Worm (Caenorhabditis elegans): ENCODE results near the gene Y41C4A.7.

ce11 chrIII:11692380-11692779 is 6.3 kb upstream of the Y41C4A.7 start:
- TF ChIP-seq drap-1 (GFP tag; optimal IDR thresholded peaks at IDR 0.05): no peak
- no peak for TF ChIP-seq ceh-39 (tag; optimal IDR thresholded peaks at IDR 0.05)
- TF ChIP-seq pha-4 (tag; optimal IDR thresholded peaks at IDR 0.05): no peak
- TF ChIP-seq elt-1 (tag; optimal IDR thresholded peaks at IDR 0.05; ENCODE audit: borderline replicate concordance, insufficient read depth): no peak
- TF ChIP-seq nhr-12 (tag; optimal IDR thresholded peaks at IDR 0.05): no peak
- no peak for TF ChIP-seq nhr-76 (tag; optimal IDR thresholded peaks at IDR 0.05)
- no peak for TF ChIP-seq unc-62 (GFP tag; optimal IDR thresholded peaks at IDR 0.05)

Measured in whole organism, mixed stage, embryonic.